Worm (Caenorhabditis elegans) whole organism, L1 larva: ENCODE measurements around the gene gpr-2.

Experiments
- alr-1 ChIP-seq: fragments of 200-800 bp; sonication (Bioruptor generic); optimal IDR thresholded peaks from 2 replicates; lab custom pipeline; 2018; ENCODE audit warnings: borderline replicate concordance, mild to moderate bottlenecking, missing genetic modification characterization, missing compliant biosample characterization
- efl-1 ChIP-seq, 4 experiments: fragments of 150-350 bp; optimal IDR thresholded peaks in 3 of 4; peaks in 1 of 4; 1 replicate in 1 of 4; 2 replicates in 3 of 4; lab custom pipeline; 2014; ENCODE audit warnings: missing biosample characterization in 2 of 4, missing genetic modification characterization in 2 of 4, missing genetic modification reagents in 2 of 4
- elt-3 ChIP-seq, 6 experiments: fragments of 150-350 bp in 1 of 6; sonication (generic microtip); optimal IDR thresholded peaks; 2 replicates each; lab custom pipeline; 2017 to 2018; ENCODE audit warnings: missing biosample characterization in 6 of 6, missing genetic modification characterization in 6 of 6, inconsistent platforms in 1 of 6
- ets-5 ChIP-seq: fragments of 200-800 bp; sonication (Bioruptor generic); IDR thresholded peaks from 2 replicates; pipeline ENCODE4 v1.3.6; 2022; ENCODE audit warnings: missing genetic modification characterization, missing compliant biosample characterization
- hpl-2 ChIP-seq: fragments of 150-350 bp; optimal IDR thresholded peaks from 2 replicates; lab custom pipeline; 2014; ENCODE audit warnings: missing biosample characterization, missing genetic modification reagents, missing genetic modification characterization
- jun-1 ChIP-seq: fragments of 150-350 bp; optimal IDR thresholded peaks from 2 replicates; lab custom pipeline; 2014; ENCODE audit warnings: missing biosample characterization, missing genetic modification reagents, missing genetic modification characterization
- lir-3 ChIP-seq: sonication (generic microtip); optimal IDR thresholded peaks from 2 replicates; lab custom pipeline; 2016; ENCODE audit warnings: mild to moderate bottlenecking, missing genetic modification characterization, moderate library complexity, missing compliant biosample characterization; ENCODE audit not compliant: poor library complexity
- nhr-76 ChIP-seq: sonication (generic microtip); optimal IDR thresholded peaks from 2 replicates; lab custom pipeline; 2017; ENCODE audit warnings: missing biosample characterization, missing genetic modification characterization
- pag-3 ChIP-seq: sonication (generic microtip); optimal IDR thresholded peaks from 2 replicates; lab custom pipeline; 2017; ENCODE audit warnings: missing genetic modification characterization, mild to moderate bottlenecking, missing compliant biosample characterization, antibody characterized with exemption, borderline replicate concordance; ENCODE audit not compliant: insufficient read depth
- rnt-1 ChIP-seq: sonication (generic microtip); optimal IDR thresholded peaks from 2 replicates; lab custom pipeline; 2016; ENCODE audit warnings: mild to moderate bottlenecking, missing genetic modification characterization, moderate library complexity, missing compliant biosample characterization
- snpc-4 ChIP-seq: fragments of 150-350 bp; optimal IDR thresholded peaks from 2 replicates; lab custom pipeline; 2014; ENCODE audit warnings: missing biosample characterization, missing genetic modification characterization
- zag-1 ChIP-seq: fragments of 150-350 bp; optimal IDR thresholded peaks from 2 replicates; lab custom pipeline; 2014; ENCODE audit warnings: missing biosample characterization, missing genetic modification characterization

ce11 chrIII:9359060-9359459 lies 33.9 kb downstream of the gpr-2 start, which contains the start of gene K04H4.5:
- TF ChIP-seq zag-1 (tag; lab: Kevin White, UChicago): no peak
- TF ChIP-seq nhr-76 (tag; lab: Kevin White, UChicago): no peak
- no peak for TF ChIP-seq efl-1 (optimal IDR thresholded peaks at IDR 0.05; lab: Kevin White, UChicago)
- no peak for TF ChIP-seq efl-1 (GFP tag; optimal IDR thresholded peaks at IDR 0.05 in 1 of 2; lab: Kevin White, UChicago)
- TF ChIP-seq jun-1: no peak
- TF ChIP-seq alr-1 (tag; lab: Kevin White, UChicago): no peak
- TF ChIP-seq rnt-1 (tag; lab: Kevin White, UChicago): no peak
- no peak for TF ChIP-seq hpl-2 (GFP tag; lab: Kevin White, UChicago)
- TF ChIP-seq elt-3 (tag; optimal IDR thresholded peaks at IDR 0.05; lab: Kevin White, UChicago): no peak
- TF ChIP-seq pag-3: no peak
- no peak for TF ChIP-seq snpc-4 (tag; lab: Kevin White, UChicago)
- TF ChIP-seq ets-5 (GFP tag; lab: Robert Waterston, UW): no peak
- TF ChIP-seq lir-3 (tag; lab: Kevin White, UChicago): no peak
